Fruit fly (Drosophila melanogaster) whole organism, prepupa: ENCODE results near the gene CG13041.
A peak's percentile ranks its signal among the peaks of the same experiment; 100 is the strongest.

ENCODE experiments used
- Blimp-1 ChIP-seq: fragments of 200-800 bp; sonication (Bioruptor generic); optimal IDR thresholded peaks from 3 replicates; lab custom pipeline; 2017; ENCODE audit warnings: missing biosample characterization, missing genetic modification characterization, mild to moderate bottlenecking, moderate library complexity, missing genetic modification reagents
- CG10631 ChIP-seq: fragments of 200-800 bp; sonication (Bioruptor generic); optimal IDR thresholded peaks from 2 replicates; lab custom pipeline; 2016; ENCODE audit warnings: missing biosample characterization, missing genetic modification characterization
- CG10669 ChIP-seq: fragments of 200-800 bp; sonication (Bioruptor generic); optimal IDR thresholded peaks from 3 replicates; lab custom pipeline; 2018; ENCODE audit warnings: missing biosample characterization, mild to moderate bottlenecking, missing genetic modification characterization, moderate library complexity
- CG11294 ChIP-seq: fragments of 200-800 bp; sonication (Bioruptor generic); IDR thresholded peaks from 2 replicates; pipeline ENCODE4 v1.3.6; 2022; ENCODE audit warnings: missing biosample characterization, missing genetic modification characterization
- CG11902 ChIP-seq: fragments of 200-800 bp; sonication (Bioruptor generic); optimal IDR thresholded peaks from 3 replicates; lab custom pipeline; 2016; ENCODE audit warnings: missing biosample characterization, missing genetic modification characterization
- CG15336 ChIP-seq: fragments of 200-800 bp; sonication (Bioruptor generic); IDR thresholded peaks from 2 replicates; pipeline ENCODE4 v1.3.6; 2022; ENCODE audit warnings: missing biosample characterization, missing genetic modification characterization
- CG1621 ChIP-seq: fragments of 200-800 bp; sonication (Bioruptor generic); optimal IDR thresholded peaks from 3 replicates; lab custom pipeline; 2018; ENCODE audit warnings: missing biosample characterization, mild to moderate bottlenecking, missing genetic modification characterization
- CG16779 ChIP-seq: fragments of 200-800 bp; sonication (Bioruptor generic); optimal IDR thresholded peaks from 3 replicates; lab custom pipeline; 2017; ENCODE audit warnings: missing biosample characterization, mild to moderate bottlenecking, missing genetic modification characterization
- CG3032 ChIP-seq: fragments of 200-800 bp; optimal IDR thresholded peaks from 2 replicates; lab custom pipeline; 2019; ENCODE audit warnings: missing biosample characterization, mild to moderate bottlenecking, missing genetic modification characterization, moderate library complexity
- CG32006 ChIP-seq: fragments of 200-800 bp; sonication (Bioruptor generic); optimal IDR thresholded peaks from 3 replicates; lab custom pipeline; 2017; ENCODE audit warnings: missing biosample characterization, mild to moderate bottlenecking, missing genetic modification characterization
- CG34406 ChIP-seq: fragments of 200-800 bp; sonication (Bioruptor generic); optimal IDR thresholded peaks from 3 replicates; lab custom pipeline; 2016; ENCODE audit warnings: missing biosample characterization, missing genetic modification characterization
- CG3919 ChIP-seq: fragments of 200-800 bp; sonication (Bioruptor generic); optimal IDR thresholded peaks from 3 replicates; lab custom pipeline; 2016; ENCODE audit warnings: missing biosample characterization, missing genetic modification characterization
- CG4318 ChIP-seq: fragments of 200-800 bp; sonication (Bioruptor generic); optimal IDR thresholded peaks from 3 replicates; lab custom pipeline; 2017; ENCODE audit warnings: missing biosample characterization, mild to moderate bottlenecking, missing genetic modification characterization
- CG6163 ChIP-seq: fragments of 200-800 bp; sonication (Bioruptor generic); IDR thresholded peaks from 3 replicates; pipeline ENCODE4 v1.3.6; 2022; ENCODE audit warnings: missing biosample characterization, missing genetic modification characterization
- CG6276 ChIP-seq: fragments of 200-800 bp; sonication (Bioruptor generic); optimal IDR thresholded peaks from 2 replicates; lab custom pipeline; 2017; ENCODE audit warnings: missing biosample characterization, mild to moderate bottlenecking, missing genetic modification characterization
- CG6792 ChIP-seq: fragments of 200-800 bp; sonication (Bioruptor generic); optimal IDR thresholded peaks from 3 replicates; lab custom pipeline; 2016; ENCODE audit warnings: missing biosample characterization, missing genetic modification characterization
- CG6808 ChIP-seq: fragments of 200-800 bp; sonication (Bioruptor generic); optimal IDR thresholded peaks from 3 replicates; lab custom pipeline; 2017; ENCODE audit warnings: missing biosample characterization, missing genetic modification characterization, mild to moderate bottlenecking, moderate library complexity, missing genetic modification reagents
- CG6854 ChIP-seq: fragments of 200-800 bp; sonication (Bioruptor generic); optimal IDR thresholded peaks from 2 replicates; lab custom pipeline; 2017; ENCODE audit warnings: missing biosample characterization, mild to moderate bottlenecking, missing genetic modification characterization
- CG8319 ChIP-seq: fragments of 200-800 bp; sonication (Bioruptor generic); optimal IDR thresholded peaks from 3 replicates; lab custom pipeline; 2016; ENCODE audit warnings: missing biosample characterization, missing genetic modification characterization
- CG8632 ChIP-seq: fragments of 200-800 bp; sonication (Bioruptor generic); optimal IDR thresholded peaks from 3 replicates; lab custom pipeline; 2016; ENCODE audit warnings: missing biosample characterization, missing genetic modification characterization
- CG9139 ChIP-seq: fragments of 200-800 bp; sonication (Bioruptor generic); optimal IDR thresholded peaks from 3 replicates; lab custom pipeline; 2017; ENCODE audit warnings: missing biosample characterization, mild to moderate bottlenecking, missing genetic modification characterization
- Eip75B ChIP-seq: fragments of 200-800 bp; sonication (Bioruptor generic); optimal IDR thresholded peaks from 3 replicates; lab custom pipeline; 2016; ENCODE audit warnings: missing biosample characterization, missing genetic modification characterization
- Eip78C ChIP-seq: fragments of 200-800 bp; sonication (Bioruptor generic); peaks from one replicate; lab custom pipeline; 2016; ENCODE audit warnings: missing biosample characterization, missing genetic modification characterization
- Eip93F ChIP-seq: fragments of 200-800 bp; sonication (Bioruptor generic); optimal IDR thresholded peaks from 2 replicates; lab custom pipeline; 2016; ENCODE audit warnings: missing biosample characterization, mild to moderate bottlenecking, missing genetic modification characterization
- Ets21C ChIP-seq: fragments of 200-800 bp; sonication (Bioruptor generic); optimal IDR thresholded peaks from 3 replicates; lab custom pipeline; 2016; ENCODE audit warnings: missing biosample characterization, missing genetic modification characterization
- Ets96B ChIP-seq: fragments of 200-800 bp; optimal IDR thresholded peaks from 2 replicates; lab custom pipeline; 2019; ENCODE audit warnings: missing biosample characterization, mild to moderate bottlenecking, missing genetic modification characterization, moderate library complexity
- Gug ChIP-seq: fragments of 200-800 bp; sonication (Bioruptor generic); IDR thresholded peaks from 2 replicates; pipeline ENCODE4 v1.3.6; 2022; ENCODE audit warnings: missing biosample characterization, missing genetic modification characterization
- Hr38 ChIP-seq: sonication (Bioruptor generic); optimal IDR thresholded peaks from 2 replicates; lab custom pipeline; 2016; ENCODE audit warnings: missing biosample characterization, missing genetic modification characterization
- Lpt ChIP-seq: fragments of 200-800 bp; sonication (Bioruptor generic); optimal IDR thresholded peaks from 3 replicates; lab custom pipeline; 2016; ENCODE audit warnings: missing biosample characterization, missing genetic modification characterization
- Met ChIP-seq: fragments of 200-800 bp; sonication (Bioruptor generic); optimal IDR thresholded peaks from 3 replicates; lab custom pipeline; 2016; ENCODE audit warnings: missing biosample characterization, missing genetic modification characterization
- Smox ChIP-seq: fragments of 200-800 bp; sonication (Bioruptor generic); optimal IDR thresholded peaks from 3 replicates; lab custom pipeline; 2016; ENCODE audit warnings: missing biosample characterization, missing genetic modification characterization
- Sox102F ChIP-seq: fragments of 200-800 bp; sonication (Bioruptor generic); optimal IDR thresholded peaks from 2 replicates; lab custom pipeline; 2016; ENCODE audit warnings: missing biosample characterization, mild to moderate bottlenecking, missing genetic modification characterization
- Sox14 ChIP-seq: fragments of 200-800 bp; sonication (Bioruptor generic); optimal IDR thresholded peaks from 3 replicates; lab custom pipeline; 2016; ENCODE audit warnings: missing biosample characterization, missing genetic modification characterization
- Sox15 ChIP-seq: fragments of 200-800 bp; sonication (Bioruptor generic); optimal IDR thresholded peaks from 3 replicates; lab custom pipeline; 2016; ENCODE audit warnings: missing biosample characterization, missing genetic modification characterization
- achi ChIP-seq: fragments of 200-800 bp; sonication (Bioruptor generic); optimal IDR thresholded peaks from 3 replicates; lab custom pipeline; 2016; ENCODE audit warnings: missing biosample characterization, missing genetic modification characterization
- acj6 ChIP-seq: fragments of 200-800 bp; sonication (Bioruptor generic); optimal IDR thresholded peaks from 3 replicates; lab custom pipeline; 2016; ENCODE audit warnings: missing biosample characterization, missing genetic modification characterization
- cyc ChIP-seq: fragments of 200-800 bp; sonication (Bioruptor generic); optimal IDR thresholded peaks from 3 replicates; lab custom pipeline; 2016; ENCODE audit warnings: missing biosample characterization, missing genetic modification characterization
- dac ChIP-seq: fragments of 200-800 bp; sonication (Bioruptor generic); optimal IDR thresholded peaks from 2 replicates; lab custom pipeline; 2017; ENCODE audit warnings: missing biosample characterization, mild to moderate bottlenecking, missing genetic modification characterization
- dsx ChIP-seq: fragments of 200-800 bp; optimal IDR thresholded peaks from 3 replicates; lab custom pipeline; 2019; ENCODE audit warnings: missing biosample characterization, mild to moderate bottlenecking, missing genetic modification characterization, moderate library complexity; ENCODE audit not compliant: poor library complexity, severe bottlenecking
- eg ChIP-seq: fragments of 200-800 bp; sonication (Bioruptor generic); IDR thresholded peaks from 3 replicates; pipeline ENCODE4 v1.3.6; 2022; ENCODE audit warnings: missing biosample characterization, missing genetic modification characterization
- esn ChIP-seq: fragments of 200-800 bp; sonication (Bioruptor generic); optimal IDR thresholded peaks from 2 replicates; lab custom pipeline; 2016; ENCODE audit warnings: missing biosample characterization, mild to moderate bottlenecking, missing genetic modification characterization, moderate library complexity
- fd59A ChIP-seq: fragments of 200-800 bp; sonication (Bioruptor generic); optimal IDR thresholded peaks from 2 replicates; lab custom pipeline; 2017; ENCODE audit warnings: missing biosample characterization, mild to moderate bottlenecking, missing genetic modification characterization, missing genetic modification reagents
- fd85E ChIP-seq: fragments of 200-800 bp; sonication (Bioruptor generic); optimal IDR thresholded peaks from 3 replicates; lab custom pipeline; 2016; ENCODE audit warnings: missing biosample characterization, missing genetic modification characterization
- fkh ChIP-seq: fragments of 200-800 bp; sonication (Bioruptor generic); optimal IDR thresholded peaks from 3 replicates; lab custom pipeline; 2017; ENCODE audit warnings: missing biosample characterization, mild to moderate bottlenecking, missing genetic modification characterization, moderate library complexity
- lz ChIP-seq: fragments of 200-800 bp; sonication (Bioruptor generic); optimal IDR thresholded peaks from 3 replicates; lab custom pipeline; 2016; ENCODE audit warnings: missing biosample characterization, missing genetic modification characterization
- net ChIP-seq: fragments of 200-800 bp; sonication (Bioruptor generic); optimal IDR thresholded peaks from 3 replicates; lab custom pipeline; 2016; ENCODE audit warnings: missing biosample characterization, missing genetic modification characterization
- pdm3 ChIP-seq: fragments of 200-800 bp; sonication (Bioruptor generic); optimal IDR thresholded peaks from 3 replicates; lab custom pipeline; 2016; ENCODE audit warnings: missing biosample characterization, missing genetic modification characterization
- salr ChIP-seq, 2 experiments: fragments of 200-800 bp; sonication (Bioruptor generic); optimal IDR thresholded peaks; 3 replicates each; lab custom pipeline; 2016 to 2018; ENCODE audit warnings: missing biosample characterization in 2 of 2, missing genetic modification characterization in 2 of 2, mild to moderate bottlenecking in 1 of 2
- spab ChIP-seq: fragments of 200-800 bp; sonication (Bioruptor generic); optimal IDR thresholded peaks from 2 replicates; lab custom pipeline; 2017; ENCODE audit warnings: missing biosample characterization, mild to moderate bottlenecking, missing genetic modification characterization, missing genetic modification reagents
- ss ChIP-seq, 2 experiments: fragments of 200-800 bp; sonication (Bioruptor generic); optimal IDR thresholded peaks; 2 replicates in 1 of 2; 3 replicates in 1 of 2; lab custom pipeline; 2017 to 2018; ENCODE audit warnings: mild to moderate bottlenecking in 2 of 2, missing biosample characterization in 2 of 2, missing genetic modification characterization in 2 of 2, moderate library complexity in 1 of 2
- svp ChIP-seq: fragments of 200-800 bp; sonication (Bioruptor generic); peaks from one replicate; lab custom pipeline; 2016; ENCODE audit warnings: missing biosample characterization, missing genetic modification characterization
- topi ChIP-seq: fragments of 200-800 bp; sonication (Bioruptor generic); optimal IDR thresholded peaks from 3 replicates; lab custom pipeline; 2016; ENCODE audit warnings: missing biosample characterization, missing genetic modification characterization

The CG13041 gene

dm6 chr3L:16286258-16286657 is 33.1 kb downstream of the CG13041 start:
- no peak for TF ChIP-seq CG6276 (GFP tag; lab: Kevin White, UChicago)
- no peak for TF ChIP-seq Hr38 (GFP tag; lab: Kevin White, UChicago)
- TF ChIP-seq net (GFP tag; lab: Kevin White, UChicago) = peak; percentile 50
- TF ChIP-seq CG3919 (GFP tag; lab: Kevin White, UChicago) = peak; percentile 55
- TF ChIP-seq CG11902 (GFP tag; lab: Kevin White, UChicago) = peak; percentile 17
- peak; percentile 85 for TF ChIP-seq CG10669 (GFP tag; lab: Kevin White, UChicago)
- no peak for TF ChIP-seq CG4318 (GFP tag; lab: Kevin White, UChicago)
- TF ChIP-seq CG15336 (GFP tag; lab: Robert Waterston, UW) = no peak
- TF ChIP-seq svp (GFP tag; lab: Kevin White, UChicago) = peak; percentile 39
- TF ChIP-seq spab (GFP tag; lab: Kevin White, UChicago) = peak; percentile 78
- TF ChIP-seq salr (GFP tag; optimal IDR thresholded peaks at IDR 0.05; lab: Kevin White, UChicago) = peak in 1 of 2 experiments; percentile 56
- no peak for TF ChIP-seq Lpt
- TF ChIP-seq Eip75B = peak; percentile 71
- peak; percentile 58 for TF ChIP-seq CG34406 (GFP tag; lab: Kevin White, UChicago)
- TF ChIP-seq Sox15 (GFP tag; lab: Kevin White, UChicago) = peak; percentile 39
- TF ChIP-seq Sox14 (GFP tag; lab: Kevin White, UChicago) = peak; percentile 51
- peak; percentile 79 for TF ChIP-seq fd59A (GFP tag; lab: Kevin White, UChicago)
- TF ChIP-seq CG6854 (GFP tag; lab: Kevin White, UChicago) = no peak
- peak; percentile 64 for TF ChIP-seq CG6792
- no peak for TF ChIP-seq Ets21C (GFP tag; lab: Kevin White, UChicago)
- TF ChIP-seq Blimp-1 = no peak
- TF ChIP-seq esn = peak; percentile 37
- TF ChIP-seq CG6163 (GFP tag; lab: Robert Waterston, UW) = peak; percentile 44; the same call in 1 of the 3 replicates
- peak; percentile 54 for TF ChIP-seq CG10631 (GFP tag; lab: Kevin White, UChicago)
- no peak for TF ChIP-seq dac (GFP tag; lab: Kevin White, UChicago)
- no peak for TF ChIP-seq fd85E (GFP tag; lab: Kevin White, UChicago)
- peak; percentile 12 for TF ChIP-seq Sox102F (GFP tag; lab: Kevin White, UChicago)
- peak; percentile 64 for TF ChIP-seq acj6
- TF ChIP-seq CG32006 (GFP tag; lab: Kevin White, UChicago) = peak; percentile 9
- peak; percentile 85 for TF ChIP-seq CG3032 (tag; lab: Kevin White, UChicago)
- TF ChIP-seq dsx (GFP tag; lab: Kevin White, UChicago) = peak; percentile 77
- TF ChIP-seq CG16779 = peak; percentile 30
- TF ChIP-seq fkh (GFP tag; lab: Kevin White, UChicago) = no peak
- TF ChIP-seq CG11294 (GFP tag; lab: Robert Waterston, UW) = no peak
- TF ChIP-seq lz (GFP tag; lab: Kevin White, UChicago) = peak; percentile 24
- peak; percentile 53 for TF ChIP-seq achi (GFP tag; lab: Kevin White, UChicago)
- peak; percentile 87 for TF ChIP-seq Ets96B (tag; lab: Kevin White, UChicago)
- peak; percentile 35 for TF ChIP-seq topi (GFP tag; lab: Kevin White, UChicago)
- TF ChIP-seq Eip78C (GFP tag; lab: Kevin White, UChicago) = peak; percentile 93
- peak; percentile 10 for TF ChIP-seq Smox (GFP tag; lab: Kevin White, UChicago)
- TF ChIP-seq Eip93F (GFP tag; lab: Kevin White, UChicago) = no peak
- TF ChIP-seq cyc (GFP tag; lab: Kevin White, UChicago) = peak; percentile 3
- TF ChIP-seq eg (GFP tag; lab: Robert Waterston, UW) = no peak
- TF ChIP-seq ss (GFP tag; optimal IDR thresholded peaks at IDR 0.05; lab: Kevin White, UChicago) = peak; percentile 54 to 88
- TF ChIP-seq pdm3 (GFP tag; lab: Kevin White, UChicago) = peak; percentile 64
- peak; percentile 77 for TF ChIP-seq CG6808 (GFP tag; lab: Kevin White, UChicago)
- TF ChIP-seq CG8319 (GFP tag; lab: Kevin White, UChicago) = peak; percentile 38
- TF ChIP-seq Gug = no peak
- TF ChIP-seq CG1621 (tag; lab: Kevin White, UChicago) = peak; percentile 78
- peak; percentile 67 for TF ChIP-seq CG8632 (GFP tag; lab: Kevin White, UChicago)
- TF ChIP-seq Met (GFP tag; lab: Kevin White, UChicago) = peak; percentile 19
- peak; percentile 47 for TF ChIP-seq CG9139
